Worm (Caenorhabditis elegans) whole organism, L4/young adult: ENCODE measurements around the gene C07D8.6.

Experiments
- W03F9.2 ChIP-seq: fragments of 150-350 bp; optimal IDR thresholded peaks from 2 replicates; lab custom pipeline; 2014; ENCODE audit warnings: missing biosample characterization, missing genetic modification characterization
- dao-5 ChIP-seq: sonication (generic microtip); optimal IDR thresholded peaks from 2 replicates; lab custom pipeline; 2016; ENCODE audit warnings: missing genotype, missing genetic modification characterization, moderate library complexity, missing compliant biosample characterization
- him-1 ChIP-seq: sonication (generic microtip); optimal IDR thresholded peaks from 2 replicates; lab custom pipeline; 2016; ENCODE audit warnings: missing genotype, missing genetic modification reagents, missing genetic modification characterization, missing compliant biosample characterization

ce11 chrX:7369770-7370169 is 28.5 kb downstream of the C07D8.6 start:
- no peak for TF ChIP-seq dao-5 (tag; lab: Kevin White, UChicago)
- no peak for TF ChIP-seq him-1 (tag; lab: Kevin White, UChicago)
- no peak for TF ChIP-seq W03F9.2 (tag; lab: Kevin White, UChicago)
